Worm (Caenorhabditis elegans): Measurements from ENCODE around the gene K02E10.7.

K02E10.7 gene

ce11 chrX:2549322-2549721, 41.0 kb upstream of the K02E10.7 start (continued):
- TF ChIP-seq madf-8 (GFP tag; conservative IDR thresholded peaks at IDR 0.05) (no peak), F57A8.1 (GFP tag; optimal IDR thresholded peaks at IDR 0.05) (peak; percentile 59), akir-1 (GFP tag; optimal IDR thresholded peaks at IDR 0.05) (peak; percentile 76), ztf-28 (GFP tag; IDR thresholded peaks at IDR 0.05) (peak; percentile 78; the same call in 1 of the 2 replicates), nhr-179 (tag; optimal IDR thresholded peaks at IDR 0.05) (peak; percentile 12), F49E8.2 (tag; optimal IDR thresholded peaks at IDR 0.05; ENCODE audit: insufficient read depth) (peak; percentile 42), lin-35 (GFP tag; optimal IDR thresholded peaks at IDR 0.05) (peak in 1 of 3 experiments; percentile 61), nfya-2 (GFP tag; IDR thresholded peaks at IDR 0.05) (no peak), dox-1 (GFP tag; IDR thresholded peaks at IDR 0.05) (peak; percentile 78), F57C9.4 (tag; optimal IDR thresholded peaks at IDR 0.05) (peak; percentile 25), die-1 (tag; optimal IDR thresholded peaks at IDR 0.05) (peak; percentile 88), C17E4.6 (GFP tag; IDR thresholded peaks at IDR 0.05) (no peak), hlh-26 (GFP tag; conservative IDR thresholded peaks at IDR 0.05) (no peak), B0336.3 (GFP tag; IDR thresholded peaks at IDR 0.05) (peak; percentile 76), nhr-27 (tag; optimal IDR thresholded peaks at IDR 0.05) (no peak), bed-1 (GFP tag; IDR thresholded peaks at IDR 0.05) (no peak), athp-1 (tag; optimal IDR thresholded peaks at IDR 0.05) (no peak), fkh-3 (tag; optimal IDR thresholded peaks at IDR 0.05) (peak; percentile 51), pbrm-1 (GFP tag; IDR thresholded peaks at IDR 0.05) (peak; percentile 69; the same call in 1 of the 2 replicates), aptf-2 (GFP tag; conservative IDR thresholded peaks at IDR 0.05) (no peak), ceh-27 (GFP tag; optimal IDR thresholded peaks at IDR 0.05) (peak; percentile 36), lir-1 (GFP tag; conservative IDR thresholded peaks at IDR 0.05) (no peak), ztf-25 (GFP tag; IDR thresholded peaks at IDR 0.05) (peak; percentile 91), lin-26 (GFP tag; IDR thresholded peaks at IDR 0.05) (peak; percentile 92; the same call in 1 of the 2 replicates), ccch-3 (GFP tag; optimal IDR thresholded peaks at IDR 0.05) (peak; percentile 37), D2030.7 (GFP tag; IDR thresholded peaks at IDR 0.05) (peak; percentile 86), F33H1.4 (GFP tag; IDR thresholded peaks at IDR 0.05) (no peak), ets-4 (GFP tag; optimal IDR thresholded peaks at IDR 0.05) (peak; percentile 4), sea-2 (GFP tag; IDR thresholded peaks at IDR 0.05) (0 out of 2 replicates have a peak, but pooled peaks have one; percentile 53), ztf-26 (tag; optimal IDR thresholded peaks at IDR 0.05) (peak; percentile 36), Y56A3A.18 (GFP tag; IDR thresholded peaks at IDR 0.05) (0 out of 2 replicates have a peak, but pooled peaks have one; percentile 9), dpl-1 (GFP tag; optimal IDR thresholded peaks at IDR 0.05) (no peak), let-607 (tag; optimal IDR thresholded peaks at IDR 0.05) (peak; percentile 22 to 43), ZK185.1 (tag; optimal IDR thresholded peaks at IDR 0.05; ENCODE audit: poor library complexity, severe bottlenecking) (peak; percentile 82), egl-44 (GFP tag; IDR thresholded peaks at IDR 0.05) (peak; percentile 77), K12H6.12 (tag; optimal IDR thresholded peaks at IDR 0.05) (peak; percentile 44), attf-5 (GFP tag; optimal IDR thresholded peaks at IDR 0.05) (peak; percentile 59), rec-8 (tag; optimal IDR thresholded peaks at IDR 0.05) (peak; percentile 4 to 69), ceh-40 (GFP tag; IDR thresholded peaks at IDR 0.05) (0 out of 2 replicates have a peak, but pooled peaks have one; percentile 25), Y53G8AR.9 (GFP tag; conservative IDR thresholded peaks at IDR 0.05) (no peak), mcd-1 (GFP tag; IDR thresholded peaks at IDR 0.05) (peak; percentile 54; the same call in 1 of the 2 replicates), snpc-1.1 (tag; optimal IDR thresholded peaks at IDR 0.05; ENCODE audit: insufficient read depth) (peak; percentile 49), egl-18 (GFP tag; IDR thresholded peaks at IDR 0.05) (0 out of 2 replicates have a peak, but pooled peaks have one; percentile 5), efl-1 (GFP tag; optimal IDR thresholded peaks at IDR 0.05) (no peak), aptf-3 (GFP tag; IDR thresholded peaks at IDR 0.05) (peak; percentile 43; the same call in 1 of the 2 replicates), ztf-18 (tag; optimal IDR thresholded peaks at IDR 0.05) (peak; percentile 74), hmg-1.2 (GFP tag; IDR thresholded peaks at IDR 0.05) (peak; percentile 74)
